Fruit fly (Drosophila melanogaster) S2 (cell line): ENCODE data around the gene Tmx3.

Experiments used
- CG8478 ChIP-seq: fragments of >200 bp; optimal IDR thresholded peaks from 2 replicates; lab custom pipeline; 2018
- CTCF ChIP-seq, 2 experiments: fragments of >200 bp; optimal IDR thresholded peaks; 2 replicates each; lab custom pipeline; 2018

dm6 chr3L:16215816-16216215, 13.1 kb upstream of the Tmx3 start:
- TF ChIP-seq CTCF (optimal IDR thresholded peaks at IDR 0.05; lab: Kevin White, UChicago) (no peak), CG8478 (lab: Kevin White, UChicago) (no peak)
